Worm (Caenorhabditis elegans) whole organism, L4/young adult: ENCODE measurements around the gene srw-107.

Experiments
- W03F9.2 ChIP-seq: fragments of 150-350 bp; optimal IDR thresholded peaks from 2 replicates; lab custom pipeline; 2014; ENCODE audit warnings: missing biosample characterization, missing genetic modification characterization
- dao-5 ChIP-seq: sonication (generic microtip); optimal IDR thresholded peaks from 2 replicates; lab custom pipeline; 2016; ENCODE audit warnings: missing genotype, missing genetic modification characterization, moderate library complexity, missing compliant biosample characterization

DNA sequence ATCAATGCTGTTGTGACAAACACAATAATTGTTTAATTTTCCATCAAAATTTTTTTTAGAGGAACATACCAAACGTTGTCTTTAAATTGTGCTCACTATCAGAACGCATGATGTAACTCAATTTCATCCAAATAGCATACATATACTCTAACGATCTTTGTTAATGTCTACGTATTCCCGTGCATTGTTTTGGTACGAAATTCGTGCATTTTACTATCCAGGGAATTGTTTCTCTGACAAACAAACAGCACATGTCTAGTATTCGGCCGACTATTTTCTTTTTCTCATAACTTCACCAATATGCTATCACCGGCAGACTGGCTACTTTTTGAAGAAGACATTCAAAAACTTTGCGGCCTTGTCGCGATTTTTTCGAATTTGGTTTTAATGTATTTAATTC is 30.0 kb downstream of the srw-107 start, which contains the start of gene str-196:
- no peak for TF ChIP-seq dao-5 (tag; lab: Kevin White, UChicago)
- no peak for TF ChIP-seq W03F9.2 (tag; lab: Kevin White, UChicago)
